Worm (Caenorhabditis elegans): ENCODE measurements around the gene bir-1.

DNA sequence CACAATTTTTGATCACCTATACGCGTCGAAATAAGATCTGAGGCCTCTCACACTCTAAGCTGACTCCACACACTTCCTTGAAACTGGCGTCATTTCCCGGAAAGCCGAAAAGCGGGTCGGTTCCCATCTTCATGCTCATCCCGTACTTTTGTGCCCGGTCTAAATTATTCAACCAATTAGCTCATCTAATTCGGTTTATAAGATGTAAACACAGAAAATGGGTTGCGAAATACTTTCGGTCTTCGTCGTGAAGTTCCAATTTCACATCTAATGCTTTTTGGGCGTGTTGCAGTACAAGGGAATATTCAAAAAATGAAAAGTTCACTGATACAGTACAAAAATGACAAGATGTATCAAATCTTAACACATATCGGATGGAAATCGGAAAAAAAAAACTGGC, 13.1 kb upstream of the bir-1 start:
- TF ChIP-seq nhr-23 (tag; optimal IDR thresholded peaks at IDR 0.05) (no peak), snpc-4 (tag; optimal IDR thresholded peaks at IDR 0.05) (no peak), skn-1 (tag; optimal IDR thresholded peaks at IDR 0.05) (no peak), R02D3.7 (tag; optimal IDR thresholded peaks at IDR 0.05) (no peak), nhr-21 (tag; optimal IDR thresholded peaks at IDR 0.05) (no peak), elt-3 (tag; optimal IDR thresholded peaks at IDR 0.05) (no peak), zag-1 (tag; optimal IDR thresholded peaks at IDR 0.05) (no peak), nhr-11 (tag; optimal IDR thresholded peaks at IDR 0.05) (no peak), alr-1 (tag; optimal IDR thresholded peaks at IDR 0.05) (no peak), ceh-16 (tag; optimal IDR thresholded peaks at IDR 0.05) (no peak), ztf-11 (tag; optimal IDR thresholded peaks at IDR 0.05) (no peak)

All from whole organism, L2 larva.